Worm (Caenorhabditis elegans) whole organism, L2 larva: ENCODE measurements around the gene lst-2.

ENCODE experiments used
- C34F6.9 ChIP-seq: fragments of 150-350 bp; optimal IDR thresholded peaks from 2 replicates; lab custom pipeline; 2014; ENCODE audit warnings: missing biosample characterization, missing genetic modification characterization
- F13H6.1 ChIP-seq: sonication (generic microtip); optimal IDR thresholded peaks from 2 replicates; lab custom pipeline; 2016; ENCODE audit warnings: missing genetic modification characterization, missing compliant biosample characterization
- R02D3.7 ChIP-seq: fragments of 150-350 bp; optimal IDR thresholded peaks from 2 replicates; lab custom pipeline; 2014; ENCODE audit warnings: missing biosample characterization, missing genetic modification characterization
- Y55F3AM.14 ChIP-seq: fragments of 200-800 bp; sonication (Bioruptor generic); optimal IDR thresholded peaks from 2 replicates; lab custom pipeline; 2018; ENCODE audit warnings: mild to moderate bottlenecking, missing genetic modification characterization, missing compliant biosample characterization
- alr-1 ChIP-seq: fragments of 150-350 bp; optimal IDR thresholded peaks from 2 replicates; lab custom pipeline; 2014; ENCODE audit warnings: missing biosample characterization, missing genetic modification characterization
- aly-2 ChIP-seq: fragments of 150-350 bp; optimal IDR thresholded peaks from 2 replicates; lab custom pipeline; 2014; ENCODE audit warnings: missing biosample characterization, missing genetic modification characterization
- blmp-1 ChIP-seq: sonication (generic microtip); optimal IDR thresholded peaks from 2 replicates; lab custom pipeline; 2017; ENCODE audit warnings: missing genetic modification characterization, mild to moderate bottlenecking, missing compliant biosample characterization, antibody characterized with exemption, moderate library complexity; ENCODE audit not compliant: insufficient read depth
- ceh-16 ChIP-seq: fragments of 150-350 bp; optimal IDR thresholded peaks from 2 replicates; lab custom pipeline; 2014; ENCODE audit warnings: missing biosample characterization, missing genetic modification characterization
- ceh-82 ChIP-seq: fragments of 150-350 bp; optimal IDR thresholded peaks from 2 replicates; lab custom pipeline; 2014; ENCODE audit warnings: missing biosample characterization, missing genetic modification characterization
- dmd-4 ChIP-seq: sonication (generic microtip); optimal IDR thresholded peaks from 2 replicates; lab custom pipeline; 2017; ENCODE audit warnings: missing biosample characterization, missing genetic modification characterization
- egl-27 ChIP-seq: sonication (generic microtip); optimal IDR thresholded peaks from 3 replicates; lab custom pipeline; 2017; ENCODE audit warnings: missing biosample characterization, missing genetic modification reagents, missing genetic modification characterization
- elt-1 ChIP-seq: fragments of 150-350 bp; optimal IDR thresholded peaks from 2 replicates; lab custom pipeline; 2014; ENCODE audit warnings: missing biosample characterization, missing genetic modification characterization
- elt-3 ChIP-seq: sonication (generic microtip); optimal IDR thresholded peaks from 2 replicates; lab custom pipeline; 2017; ENCODE audit warnings: missing biosample characterization, missing genetic modification characterization
- fos-1 ChIP-seq: fragments of 150-350 bp; optimal IDR thresholded peaks from 2 replicates; lab custom pipeline; 2014; ENCODE audit warnings: missing biosample characterization, missing genetic modification characterization
- gmeb-1 ChIP-seq: fragments of 150-350 bp; optimal IDR thresholded peaks from 2 replicates; lab custom pipeline; 2014; ENCODE audit warnings: missing biosample characterization, missing genetic modification characterization
- lin-11 ChIP-seq: fragments of 150-350 bp; sonication (generic microtip); optimal IDR thresholded peaks from 2 replicates; lab custom pipeline; 2014; ENCODE audit warnings: missing biosample characterization, missing genetic modification characterization, inconsistent platforms, mixed read lengths
- lin-13 ChIP-seq: fragments of 150-350 bp; optimal IDR thresholded peaks from 2 replicates; lab custom pipeline; 2014; ENCODE audit warnings: missing biosample characterization, missing genetic modification reagents, missing genetic modification characterization
- lin-39 ChIP-seq: fragments of 150-350 bp; optimal IDR thresholded peaks from 2 replicates; lab custom pipeline; 2014; ENCODE audit warnings: missing biosample characterization, missing genetic modification reagents, missing genetic modification characterization
- mab-5 ChIP-seq: fragments of 150-350 bp; optimal IDR thresholded peaks from 2 replicates; lab custom pipeline; 2014; ENCODE audit warnings: missing biosample characterization, missing genetic modification characterization
- mbf-1 ChIP-seq: sonication (generic microtip); optimal IDR thresholded peaks from 2 replicates; lab custom pipeline; 2017; ENCODE audit warnings: missing biosample characterization, missing genetic modification characterization
- mdl-1 ChIP-seq, 2 experiments: fragments of 150-350 bp in 1 of 2; sonication (generic microtip) in 1 of 2; optimal IDR thresholded peaks; 2 replicates each; lab custom pipeline; 2017; ENCODE audit warnings: missing biosample characterization in 2 of 2, missing genetic modification characterization in 2 of 2
- nhr-10 ChIP-seq: sonication (generic microtip); optimal IDR thresholded peaks from 2 replicates; lab custom pipeline; 2017; ENCODE audit warnings: missing biosample characterization, missing genetic modification characterization
- nhr-12 ChIP-seq: fragments of 150-350 bp; optimal IDR thresholded peaks from 2 replicates; lab custom pipeline; 2014; ENCODE audit warnings: missing biosample characterization, missing genetic modification characterization
- nhr-129 ChIP-seq: fragments of 150-350 bp; optimal IDR thresholded peaks from 2 replicates; lab custom pipeline; 2014; ENCODE audit warnings: missing biosample characterization, missing genetic modification characterization
- nhr-21 ChIP-seq: fragments of 150-350 bp; optimal IDR thresholded peaks from 2 replicates; lab custom pipeline; 2014; ENCODE audit warnings: missing biosample characterization, missing genetic modification characterization
- nhr-23 ChIP-seq: fragments of 150-350 bp; optimal IDR thresholded peaks from 2 replicates; lab custom pipeline; 2014; ENCODE audit warnings: missing biosample characterization, missing genetic modification reagents, missing genetic modification characterization
- nhr-237 ChIP-seq: fragments of 150-350 bp; optimal IDR thresholded peaks from 2 replicates; lab custom pipeline; 2014; ENCODE audit warnings: missing biosample characterization, missing genetic modification characterization
- nhr-25 ChIP-seq: fragments of 150-350 bp; sonication (generic microtip); optimal IDR thresholded peaks from 3 replicates; lab custom pipeline; 2014; ENCODE audit warnings: missing biosample characterization, missing genetic modification characterization
- nhr-6 ChIP-seq: fragments of 150-350 bp; optimal IDR thresholded peaks from 2 replicates; lab custom pipeline; 2014; ENCODE audit warnings: missing biosample characterization, missing genetic modification characterization
- nhr-77 ChIP-seq: fragments of 150-350 bp; optimal IDR thresholded peaks from 2 replicates; lab custom pipeline; 2014; ENCODE audit warnings: missing biosample characterization, missing genetic modification characterization
- sem-4 ChIP-seq: fragments of 150-350 bp; optimal IDR thresholded peaks from 2 replicates; lab custom pipeline; 2014; ENCODE audit warnings: missing biosample characterization, missing genetic modification reagents, missing genetic modification characterization
- skn-1 ChIP-seq: sonication (generic microtip); optimal IDR thresholded peaks from 2 replicates; lab custom pipeline; 2017; ENCODE audit warnings: missing biosample characterization, missing genetic modification characterization
- sma-9 ChIP-seq, 2 experiments: fragments of 150-350 bp in 1 of 2; sonication (generic microtip) in 1 of 2; optimal IDR thresholded peaks; 2 replicates each; lab custom pipeline; 2014 to 2016; ENCODE audit warnings: missing genetic modification characterization in 2 of 2, mild to moderate bottlenecking in 1 of 2, missing biosample characterization in 1 of 2, missing compliant biosample characterization in 1 of 2, missing genetic modification reagents in 1 of 2, moderate library complexity in 1 of 2
- snpc-4 ChIP-seq: fragments of 150-350 bp; optimal IDR thresholded peaks from 2 replicates; lab custom pipeline; 2014; ENCODE audit warnings: missing biosample characterization, missing genetic modification characterization
- unc-39 ChIP-seq: fragments of 150-350 bp; optimal IDR thresholded peaks from 2 replicates; lab custom pipeline; 2014; ENCODE audit warnings: missing biosample characterization, missing genetic modification characterization
- unc-55 ChIP-seq: fragments of 150-350 bp; sonication (generic microtip); optimal IDR thresholded peaks from 3 replicates; lab custom pipeline; 2014; ENCODE audit warnings: missing biosample characterization, missing genetic modification reagents, missing genetic modification characterization
- unc-62 ChIP-seq: fragments of 150-350 bp; optimal IDR thresholded peaks from 2 replicates; lab custom pipeline; 2014; ENCODE audit warnings: missing biosample characterization, missing genetic modification reagents, missing genetic modification characterization
- ztf-11 ChIP-seq: sonication (generic microtip); optimal IDR thresholded peaks from 2 replicates; lab custom pipeline; 2017; ENCODE audit warnings: missing biosample characterization, missing genetic modification characterization

lst-2 gene

ce11 chrX:4386493-4386892 is 3.3 kb upstream of the lst-2 start:
- no peak for TF ChIP-seq Y55F3AM.14 (GFP tag; lab: Kevin White, UChicago)
- TF ChIP-seq nhr-25 (tag; lab: Kevin White, UChicago): peak; percentile 71
- peak; percentile 41 for TF ChIP-seq gmeb-1 (tag; lab: Kevin White, UChicago)

- TF ChIP-seq lin-11 (no peak), C34F6.9 (tag; lab: Kevin White, UChicago) (no peak), dmd-4 (tag; lab: Kevin White, UChicago) (no peak), mdl-1 (tag; optimal IDR thresholded peaks at IDR 0.05; lab: Kevin White, UChicago) (no peak), nhr-237 (tag; lab: Kevin White, UChicago) (no peak), alr-1 (tag; lab: Kevin White, UChicago) (no peak), F13H6.1 (tag; lab: Kevin White, UChicago) (no peak), snpc-4 (tag; lab: Kevin White, UChicago) (no peak)
Measured at ce11 chrX:4377689-4378088, 5.5 kb downstream of the lst-2 start, which contains the start of gene R160.12. TSS of gene R160.12 (minus strand) at chrX:4377789.

DNA sequence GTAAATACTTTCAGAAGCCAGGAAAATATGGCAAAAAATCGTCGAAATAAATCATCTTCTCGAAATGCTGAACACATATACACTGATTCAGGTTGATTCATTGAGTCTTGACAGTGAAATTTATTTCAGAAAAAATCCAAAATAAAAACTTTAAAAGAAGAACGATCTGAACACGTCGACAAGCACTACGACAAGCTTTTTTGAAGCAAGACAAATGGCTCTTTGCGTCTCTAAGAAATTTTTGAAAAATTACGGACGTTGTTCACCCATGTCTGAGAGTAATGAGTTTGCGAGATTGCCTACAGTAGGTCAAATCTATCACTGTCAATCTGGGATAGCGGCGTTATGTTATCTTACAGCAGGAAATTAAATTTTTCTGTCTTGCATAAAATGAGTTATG is 6.4 kb downstream of the lst-2 start, which contains the start of gene R160.2:
Gene R160.2 (minus strand): TSS at position 101 of the 400 bp plus-strand sequence.
- TF ChIP-seq egl-27 (no peak), ztf-11 (tag; lab: Kevin White, UChicago) (no peak)

DNA sequence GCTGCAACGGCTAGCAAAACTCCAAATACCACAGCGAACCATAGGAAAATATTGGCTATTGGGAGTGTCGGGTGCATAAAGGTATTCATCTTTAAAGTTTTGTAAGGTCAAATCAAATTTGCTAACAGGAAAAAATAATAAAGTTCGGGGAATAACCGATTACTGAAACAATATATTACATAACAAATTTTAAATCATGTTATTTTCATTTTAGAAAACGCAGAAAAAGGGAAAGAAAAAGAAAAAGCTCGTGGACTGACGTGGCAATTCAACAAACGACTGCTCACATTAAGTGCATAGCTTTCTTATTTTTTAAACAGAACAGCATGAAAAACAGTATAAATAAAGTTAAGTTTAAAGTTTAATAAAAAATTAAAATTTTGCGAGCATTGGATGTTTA is 10.0 kb downstream of the lst-2 start, which contains the start of gene R160.6:
Gene R160.6 (minus strand): TSS at position 101 of the 400 bp plus-strand sequence.
- TF ChIP-seq lin-13 (GFP tag; lab: Kevin White, UChicago): no peak
- TF ChIP-seq C34F6.9 (tag; lab: Kevin White, UChicago): no peak
- TF ChIP-seq ceh-82 (tag; lab: Kevin White, UChicago): no peak
- TF ChIP-seq dmd-4 (tag; lab: Kevin White, UChicago): no peak
- no peak for TF ChIP-seq F13H6.1 (tag; lab: Kevin White, UChicago)
- TF ChIP-seq gmeb-1 (tag; lab: Kevin White, UChicago): no peak
- no peak for TF ChIP-seq aly-2 (tag; lab: Kevin White, UChicago)
- no peak for TF ChIP-seq skn-1 (tag; lab: Kevin White, UChicago)
- TF ChIP-seq blmp-1 (tag; lab: Kevin White, UChicago): no peak
- no peak for TF ChIP-seq nhr-129 (tag; lab: Kevin White, UChicago)
- TF ChIP-seq unc-39 (tag; lab: Kevin White, UChicago): no peak
- TF ChIP-seq mbf-1: no peak
- TF ChIP-seq nhr-12: no peak
- no peak for TF ChIP-seq unc-55 (GFP tag; lab: Kevin White, UChicago)
- no peak for TF ChIP-seq elt-3 (tag; lab: Kevin White, UChicago)
- TF ChIP-seq nhr-21: no peak
- TF ChIP-seq sma-9 (GFP tag; optimal IDR thresholded peaks at IDR 0.05; lab: Kevin White, UChicago): no peak
- TF ChIP-seq sma-9 (tag; optimal IDR thresholded peaks at IDR 0.05; lab: Kevin White, UChicago): no peak
- no peak for TF ChIP-seq nhr-237 (tag; lab: Kevin White, UChicago)

DNA sequence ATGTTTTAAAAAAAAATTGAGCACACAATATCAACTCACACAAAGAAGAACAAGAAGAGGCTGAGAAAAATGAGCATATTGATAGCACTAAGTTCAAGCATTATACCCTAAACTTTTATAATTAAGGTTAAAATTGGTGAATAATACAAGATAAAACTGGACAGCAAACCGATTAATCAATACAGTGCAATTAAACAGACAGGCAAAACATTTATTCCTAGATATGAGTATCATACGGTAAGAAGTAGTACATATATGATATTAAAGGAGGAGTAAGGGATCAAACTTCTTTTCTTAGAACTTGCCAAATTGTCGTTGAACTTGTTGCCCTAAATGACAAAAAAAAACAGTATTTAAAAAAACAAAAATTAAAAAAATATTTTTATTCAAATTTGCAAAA is 11.2 kb downstream of the lst-2 start, which contains the start of gene R160.14:
Gene R160.14 (minus strand): TSS at position 101 of the 400 bp plus-strand sequence.
- TF ChIP-seq F13H6.1 (tag; lab: Kevin White, UChicago) (no peak), lin-39 (tag; lab: Kevin White, UChicago) (no peak), nhr-77 (tag; lab: Kevin White, UChicago) (no peak), nhr-25 (tag; lab: Kevin White, UChicago) (no peak)

DNA sequence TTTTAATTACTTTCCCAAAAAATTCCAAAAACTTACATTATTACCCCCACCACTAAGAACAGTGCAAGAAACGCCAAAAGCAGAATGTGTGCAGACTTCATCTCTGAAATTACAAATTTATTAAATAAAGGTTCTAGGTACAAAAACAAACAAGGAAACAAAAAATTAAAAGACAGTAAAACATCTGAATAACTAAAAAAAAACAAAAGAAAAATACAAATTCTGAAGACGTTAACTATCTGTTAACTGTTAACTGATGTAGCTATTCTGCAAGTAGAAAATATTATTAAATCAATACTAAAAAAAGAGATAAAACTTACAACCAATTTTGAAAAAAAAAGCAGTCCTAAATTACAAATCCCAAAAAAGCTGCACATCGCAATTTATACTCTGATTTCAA is 11.8 kb downstream of the lst-2 start, which contains the start of gene R160.13:
Gene R160.13 (minus strand): TSS at position 101 of the 400 bp plus-strand sequence.
- no peak for TF ChIP-seq lin-11

DNA sequence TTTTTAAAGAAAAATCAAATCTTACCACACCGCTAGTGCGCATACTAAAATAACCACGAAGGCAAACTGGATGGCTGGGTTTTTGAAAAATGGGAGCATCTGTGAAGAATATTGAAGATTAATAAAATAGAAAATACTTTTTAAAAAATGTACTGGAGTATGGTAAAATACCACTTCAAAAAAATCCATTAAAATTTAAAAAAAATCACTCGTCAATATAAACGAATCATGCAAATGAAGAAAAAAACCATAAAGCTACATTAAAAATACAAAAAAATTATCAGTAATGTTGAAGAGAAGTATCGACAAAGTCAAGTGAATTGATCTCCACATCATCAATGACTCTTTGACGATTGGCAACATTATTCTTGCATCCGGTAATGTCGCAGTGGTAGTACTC is 12.4 kb downstream of the lst-2 start, which contains the start of gene R160.5:
Gene R160.5 (minus strand): TSS at position 101 of the 400 bp plus-strand sequence.
- TF ChIP-seq mab-5 (tag; lab: Kevin White, UChicago) (no peak), unc-62 (no peak), nhr-12 (no peak), nhr-77 (tag; lab: Kevin White, UChicago) (no peak), dmd-4 (tag; lab: Kevin White, UChicago) (no peak), lin-39 (tag; lab: Kevin White, UChicago) (no peak), sem-4 (tag; lab: Kevin White, UChicago) (no peak), elt-1 (tag; lab: Kevin White, UChicago) (no peak), R02D3.7 (tag; lab: Kevin White, UChicago) (no peak), nhr-129 (tag; lab: Kevin White, UChicago) (no peak), skn-1 (tag; lab: Kevin White, UChicago) (no peak), nhr-23 (no peak), fos-1 (tag; lab: Kevin White, UChicago) (no peak), ceh-16 (tag; lab: Kevin White, UChicago) (no peak), nhr-237 (tag; lab: Kevin White, UChicago) (no peak), mdl-1 (tag; optimal IDR thresholded peaks at IDR 0.05; lab: Kevin White, UChicago) (no peak), nhr-10 (tag; lab: Kevin White, UChicago) (no peak), sma-9 (GFP tag; optimal IDR thresholded peaks at IDR 0.05; lab: Kevin White, UChicago) (no peak), sma-9 (tag; optimal IDR thresholded peaks at IDR 0.05; lab: Kevin White, UChicago) (no peak), nhr-6 (tag; lab: Kevin White, UChicago) (no peak)
- TF ChIP-seq, all 48 proteins: peak for 0
